Fruit fly (Drosophila melanogaster): ENCODE measurements around the gene Rab1.

Rab1 gene

DNA sequence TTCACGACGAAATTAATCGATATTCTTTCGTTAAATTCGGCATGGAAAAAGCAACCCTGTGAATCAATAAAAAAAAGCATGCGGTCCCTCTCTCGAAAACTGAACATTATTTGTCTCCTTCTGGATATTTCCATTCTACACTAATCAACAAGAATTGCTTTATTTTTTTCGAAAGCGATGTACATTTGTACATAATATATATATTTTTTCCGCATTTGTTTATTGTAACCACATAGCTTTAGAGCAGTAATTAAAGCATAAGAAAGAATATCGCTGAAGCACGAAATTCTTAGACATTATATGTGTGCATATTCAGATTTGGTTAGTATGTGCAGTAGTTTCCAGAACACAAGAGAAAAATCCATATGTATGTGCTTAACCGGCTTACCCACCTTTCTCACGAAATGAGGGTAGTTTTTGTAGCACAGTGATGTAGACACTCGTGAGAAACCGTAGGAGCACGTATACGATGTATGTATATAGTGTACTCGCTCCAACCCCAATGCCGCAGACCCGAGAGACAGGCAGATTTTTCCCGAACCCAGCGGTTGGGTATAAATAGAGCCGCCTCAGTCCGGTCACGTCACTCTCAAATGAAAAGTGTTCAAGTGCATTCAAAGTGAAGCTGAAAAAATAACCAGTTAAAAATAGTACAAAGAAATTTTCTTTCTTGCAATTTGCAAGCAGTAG lies 27.3 kb upstream of the Rab1 start (continued):
- peak; percentile 61 for TF ChIP-seq CG3995 (GFP tag; optimal IDR thresholded peaks at IDR 0.05)
- peak; percentile 89 for TF ChIP-seq CG18619 (GFP tag; optimal IDR thresholded peaks at IDR 0.05)
- TF ChIP-seq sens (GFP tag) = peak; percentile 92
- TF ChIP-seq CG11398 (GFP tag; optimal IDR thresholded peaks at IDR 0.05) = peak; percentile 51
- TF ChIP-seq CG1529 (GFP tag; optimal IDR thresholded peaks at IDR 0.05) = peak; percentile 66
- no peak for TF ChIP-seq CG14050 (GFP tag; IDR thresholded peaks at IDR 0.05)
- TF ChIP-seq nerfin-1 (tag; optimal IDR thresholded peaks at IDR 0.05) = peak; percentile 88
- peak; percentile 93 for TF ChIP-seq CG10147 (GFP tag; optimal IDR thresholded peaks at IDR 0.05)
- peak; percentile 65 for TF ChIP-seq CG6654 (GFP tag; optimal IDR thresholded peaks at IDR 0.05)
- no peak for TF ChIP-seq CG9215 (GFP tag; IDR thresholded peaks at IDR 0.05)
- peak; percentile 96 for TF ChIP-seq CG34376 (GFP tag; optimal IDR thresholded peaks at IDR 0.05)
- TF ChIP-seq PHDP (tag; optimal IDR thresholded peaks at IDR 0.05) = peak; percentile 88
- TF ChIP-seq sna (GFP tag; IDR thresholded peaks at IDR 0.05; ENCODE audit: partially characterized antibody) = no peak
- no peak for TF ChIP-seq ab (GFP tag; optimal IDR thresholded peaks at IDR 0.05)
- TF ChIP-seq MESR4 (GFP tag; optimal IDR thresholded peaks at IDR 0.05) = peak; percentile 32
- no peak for TF ChIP-seq bowl (GFP tag; IDR thresholded peaks at IDR 0.05)
- peak; percentile 89 for TF ChIP-seq CG11504 (tag; optimal IDR thresholded peaks at IDR 0.05)
- TF ChIP-seq hkb (optimal IDR thresholded peaks at IDR 0.05) = no peak
- no peak for TF ChIP-seq hkb (GFP tag; IDR thresholded peaks at IDR 0.05)
- peak; percentile 88 for TF ChIP-seq dmrt99B (tag; optimal IDR thresholded peaks at IDR 0.05)
- peak; percentile 76 for TF ChIP-seq BEAF-32 (GFP tag; optimal IDR thresholded peaks at IDR 0.05)
- no peak for TF ChIP-seq CG2129 (GFP tag; IDR thresholded peaks at IDR 0.05; ENCODE audit: partially characterized antibody)
- peak; percentile 86 for TF ChIP-seq CG17385 (GFP tag; optimal IDR thresholded peaks at IDR 0.05)
- peak; percentile 73 for TF ChIP-seq CG10462 (GFP tag; optimal IDR thresholded peaks at IDR 0.05)
- peak; percentile 91 for TF ChIP-seq CoRest (tag; optimal IDR thresholded peaks at IDR 0.05)
- peak; percentile 40 for TF ChIP-seq bigmax (GFP tag; optimal IDR thresholded peaks at IDR 0.05)
- TF ChIP-seq CG1832 (GFP tag; optimal IDR thresholded peaks at IDR 0.05) = peak; percentile 70
- peak; percentile 90 for TF ChIP-seq HmgZ (tag; optimal IDR thresholded peaks at IDR 0.05)
- TF ChIP-seq CG8924 (tag; optimal IDR thresholded peaks at IDR 0.05) = peak; percentile 95
- TF ChIP-seq CG31388 (GFP tag; optimal IDR thresholded peaks at IDR 0.05) = peak; percentile 9
- no peak for TF ChIP-seq CG10366 (GFP tag; IDR thresholded peaks at IDR 0.05)
- peak; percentile 39 for TF ChIP-seq CG3163 (GFP tag; optimal IDR thresholded peaks at IDR 0.05)
- peak; percentile 84 for TF ChIP-seq HLHmδ (GFP tag; optimal IDR thresholded peaks at IDR 0.05)
- peak; percentile 88 for TF ChIP-seq CG33557 (GFP tag; optimal IDR thresholded peaks at IDR 0.05)
- peak; percentile 94 for TF ChIP-seq CG12659 (GFP tag; optimal IDR thresholded peaks at IDR 0.05)
- peak; percentile 83 for TF ChIP-seq phol (tag; optimal IDR thresholded peaks at IDR 0.05)
- TF ChIP-seq usp (GFP tag; optimal IDR thresholded peaks at IDR 0.05) = no peak
- peak; percentile 96 for TF ChIP-seq CG2678 (tag; optimal IDR thresholded peaks at IDR 0.05)
- TF ChIP-seq cg (GFP tag; optimal IDR thresholded peaks at IDR 0.05) = peak; percentile 29
- peak; percentile 50 for TF ChIP-seq schlank (tag; optimal IDR thresholded peaks at IDR 0.05)
- peak in 1 of 3 experiments; percentile 89 for TF ChIP-seq lola (GFP tag; optimal IDR thresholded peaks at IDR 0.05)
- TF ChIP-seq nau (GFP tag; optimal IDR thresholded peaks at IDR 0.05) = peak; percentile 77
- peak; percentile 79 for TF ChIP-seq Ets97D (GFP tag; optimal IDR thresholded peaks at IDR 0.05)
- TF ChIP-seq corto (GFP tag; optimal IDR thresholded peaks at IDR 0.05) = peak; percentile 68
- peak; percentile 88 for TF ChIP-seq CG6765 (GFP tag; optimal IDR thresholded peaks at IDR 0.05)
- peak in 1 of 3 experiments; percentile 81 for TF ChIP-seq Stat92E (GFP tag; optimal IDR thresholded peaks at IDR 0.05)
- TF ChIP-seq CG12155 (GFP tag; optimal IDR thresholded peaks at IDR 0.05) = peak; percentile 86
- TF ChIP-seq Mad (GFP tag; optimal IDR thresholded peaks at IDR 0.05) = peak; percentile 33

Measured in whole organism, embryonic.